Worm (Caenorhabditis elegans) whole organism, L2 larva: Measurements from ENCODE around the gene srh-222.

ENCODE experiments used
- C34F6.9 ChIP-seq: fragments of 150-350 bp; optimal IDR thresholded peaks from 2 replicates; lab custom pipeline; 2014; ENCODE audit warnings: missing biosample characterization, missing genetic modification characterization
- F13H6.1 ChIP-seq: sonication (generic microtip); optimal IDR thresholded peaks from 2 replicates; lab custom pipeline; 2016; ENCODE audit warnings: missing genetic modification characterization, missing compliant biosample characterization
- R02D3.7 ChIP-seq: fragments of 150-350 bp; optimal IDR thresholded peaks from 2 replicates; lab custom pipeline; 2014; ENCODE audit warnings: missing biosample characterization, missing genetic modification characterization
- Y55F3AM.14 ChIP-seq: fragments of 200-800 bp; sonication (Bioruptor generic); optimal IDR thresholded peaks from 2 replicates; lab custom pipeline; 2018; ENCODE audit warnings: mild to moderate bottlenecking, missing genetic modification characterization, missing compliant biosample characterization
- ZK546.5 ChIP-seq: sonication (generic microtip); optimal IDR thresholded peaks from 2 replicates; lab custom pipeline; 2017; ENCODE audit warnings: missing biosample characterization, missing genetic modification characterization
- alr-1 ChIP-seq: fragments of 150-350 bp; optimal IDR thresholded peaks from 2 replicates; lab custom pipeline; 2014; ENCODE audit warnings: missing biosample characterization, missing genetic modification characterization
- aly-2 ChIP-seq: fragments of 150-350 bp; optimal IDR thresholded peaks from 2 replicates; lab custom pipeline; 2014; ENCODE audit warnings: missing biosample characterization, missing genetic modification characterization
- blmp-1 ChIP-seq: sonication (generic microtip); optimal IDR thresholded peaks from 2 replicates; lab custom pipeline; 2017; ENCODE audit warnings: missing genetic modification characterization, mild to moderate bottlenecking, missing compliant biosample characterization, antibody characterized with exemption, moderate library complexity; ENCODE audit not compliant: insufficient read depth
- ceh-82 ChIP-seq: fragments of 150-350 bp; optimal IDR thresholded peaks from 2 replicates; lab custom pipeline; 2014; ENCODE audit warnings: missing biosample characterization, missing genetic modification characterization
- crh-2 ChIP-seq: sonication (generic microtip); optimal IDR thresholded peaks from 2 replicates; lab custom pipeline; 2017; ENCODE audit warnings: missing biosample characterization, missing genetic modification characterization
- dmd-4 ChIP-seq: sonication (generic microtip); optimal IDR thresholded peaks from 2 replicates; lab custom pipeline; 2017; ENCODE audit warnings: missing biosample characterization, missing genetic modification characterization
- egl-27 ChIP-seq: sonication (generic microtip); optimal IDR thresholded peaks from 3 replicates; lab custom pipeline; 2017; ENCODE audit warnings: missing biosample characterization, missing genetic modification reagents, missing genetic modification characterization
- elt-1 ChIP-seq: fragments of 150-350 bp; optimal IDR thresholded peaks from 2 replicates; lab custom pipeline; 2014; ENCODE audit warnings: missing biosample characterization, missing genetic modification characterization
- elt-3 ChIP-seq: sonication (generic microtip); optimal IDR thresholded peaks from 2 replicates; lab custom pipeline; 2017; ENCODE audit warnings: missing biosample characterization, missing genetic modification characterization
- fos-1 ChIP-seq: fragments of 150-350 bp; optimal IDR thresholded peaks from 2 replicates; lab custom pipeline; 2014; ENCODE audit warnings: missing biosample characterization, missing genetic modification characterization
- gmeb-1 ChIP-seq: fragments of 150-350 bp; optimal IDR thresholded peaks from 2 replicates; lab custom pipeline; 2014; ENCODE audit warnings: missing biosample characterization, missing genetic modification characterization
- lin-11 ChIP-seq: fragments of 150-350 bp; sonication (generic microtip); optimal IDR thresholded peaks from 2 replicates; lab custom pipeline; 2014; ENCODE audit warnings: missing biosample characterization, missing genetic modification characterization, inconsistent platforms, mixed read lengths
- lin-13 ChIP-seq: fragments of 150-350 bp; optimal IDR thresholded peaks from 2 replicates; lab custom pipeline; 2014; ENCODE audit warnings: missing biosample characterization, missing genetic modification reagents, missing genetic modification characterization
- lin-39 ChIP-seq: fragments of 150-350 bp; optimal IDR thresholded peaks from 2 replicates; lab custom pipeline; 2014; ENCODE audit warnings: missing biosample characterization, missing genetic modification reagents, missing genetic modification characterization
- lsy-2 ChIP-seq, 2 experiments: fragments of 150-350 bp in 1 of 2; sonication (generic microtip) in 1 of 2; optimal IDR thresholded peaks; 2 replicates each; lab custom pipeline; 2014 to 2017; ENCODE audit warnings: missing biosample characterization in 2 of 2, missing genetic modification characterization in 2 of 2
- mab-5 ChIP-seq: fragments of 150-350 bp; optimal IDR thresholded peaks from 2 replicates; lab custom pipeline; 2014; ENCODE audit warnings: missing biosample characterization, missing genetic modification characterization
- mdl-1 ChIP-seq, 2 experiments: fragments of 150-350 bp in 1 of 2; sonication (generic microtip) in 1 of 2; optimal IDR thresholded peaks; 2 replicates each; lab custom pipeline; 2017; ENCODE audit warnings: missing biosample characterization in 2 of 2, missing genetic modification characterization in 2 of 2
- nhr-10 ChIP-seq: sonication (generic microtip); optimal IDR thresholded peaks from 2 replicates; lab custom pipeline; 2017; ENCODE audit warnings: missing biosample characterization, missing genetic modification characterization
- nhr-11 ChIP-seq: fragments of 150-350 bp; optimal IDR thresholded peaks from 2 replicates; lab custom pipeline; 2014; ENCODE audit warnings: missing biosample characterization, missing genetic modification characterization
- nhr-12 ChIP-seq: fragments of 150-350 bp; optimal IDR thresholded peaks from 2 replicates; lab custom pipeline; 2014; ENCODE audit warnings: missing biosample characterization, missing genetic modification characterization
- nhr-129 ChIP-seq: fragments of 150-350 bp; optimal IDR thresholded peaks from 2 replicates; lab custom pipeline; 2014; ENCODE audit warnings: missing biosample characterization, missing genetic modification characterization
- nhr-21 ChIP-seq: fragments of 150-350 bp; optimal IDR thresholded peaks from 2 replicates; lab custom pipeline; 2014; ENCODE audit warnings: missing biosample characterization, missing genetic modification characterization
- nhr-23 ChIP-seq: fragments of 150-350 bp; optimal IDR thresholded peaks from 2 replicates; lab custom pipeline; 2014; ENCODE audit warnings: missing biosample characterization, missing genetic modification reagents, missing genetic modification characterization
- nhr-237 ChIP-seq: fragments of 150-350 bp; optimal IDR thresholded peaks from 2 replicates; lab custom pipeline; 2014; ENCODE audit warnings: missing biosample characterization, missing genetic modification characterization
- nhr-25 ChIP-seq: fragments of 150-350 bp; sonication (generic microtip); optimal IDR thresholded peaks from 3 replicates; lab custom pipeline; 2014; ENCODE audit warnings: missing biosample characterization, missing genetic modification characterization
- nhr-77 ChIP-seq: fragments of 150-350 bp; optimal IDR thresholded peaks from 2 replicates; lab custom pipeline; 2014; ENCODE audit warnings: missing biosample characterization, missing genetic modification characterization
- sem-4 ChIP-seq: fragments of 150-350 bp; optimal IDR thresholded peaks from 2 replicates; lab custom pipeline; 2014; ENCODE audit warnings: missing biosample characterization, missing genetic modification reagents, missing genetic modification characterization
- skn-1 ChIP-seq: sonication (generic microtip); optimal IDR thresholded peaks from 2 replicates; lab custom pipeline; 2017; ENCODE audit warnings: missing biosample characterization, missing genetic modification characterization
- sma-3 ChIP-seq: sonication (generic microtip); optimal IDR thresholded peaks from 2 replicates; lab custom pipeline; 2016; ENCODE audit warnings: missing genetic modification reagents, missing genetic modification characterization, missing compliant biosample characterization
- sma-9 ChIP-seq, 2 experiments: fragments of 150-350 bp in 1 of 2; sonication (generic microtip) in 1 of 2; optimal IDR thresholded peaks; 2 replicates each; lab custom pipeline; 2014 to 2016; ENCODE audit warnings: missing genetic modification characterization in 2 of 2, mild to moderate bottlenecking in 1 of 2, missing biosample characterization in 1 of 2, missing compliant biosample characterization in 1 of 2, missing genetic modification reagents in 1 of 2, moderate library complexity in 1 of 2
- snpc-4 ChIP-seq: fragments of 150-350 bp; optimal IDR thresholded peaks from 2 replicates; lab custom pipeline; 2014; ENCODE audit warnings: missing biosample characterization, missing genetic modification characterization
- unc-39 ChIP-seq: fragments of 150-350 bp; optimal IDR thresholded peaks from 2 replicates; lab custom pipeline; 2014; ENCODE audit warnings: missing biosample characterization, missing genetic modification characterization
- unc-55 ChIP-seq: fragments of 150-350 bp; sonication (generic microtip); optimal IDR thresholded peaks from 3 replicates; lab custom pipeline; 2014; ENCODE audit warnings: missing biosample characterization, missing genetic modification reagents, missing genetic modification characterization
- zag-1 ChIP-seq: fragments of 150-350 bp; optimal IDR thresholded peaks from 2 replicates; lab custom pipeline; 2014; ENCODE audit warnings: missing biosample characterization, missing genetic modification characterization
- ztf-11 ChIP-seq: sonication (generic microtip); optimal IDR thresholded peaks from 2 replicates; lab custom pipeline; 2017; ENCODE audit warnings: missing biosample characterization, missing genetic modification characterization
- ztf-4 ChIP-seq: fragments of 150-350 bp; optimal IDR thresholded peaks from 2 replicates; lab custom pipeline; 2014; ENCODE audit warnings: missing biosample characterization, missing genetic modification characterization

The srh-222 gene

ce11 chrIV:4021847-4022780 is 42.5 kb downstream of the srh-222 start:
- TF ChIP-seq blmp-1 (tag; lab: Kevin White, UChicago): peak; percentile 64
- peak; percentile 55 for TF ChIP-seq fos-1 (tag; lab: Kevin White, UChicago)
- TF ChIP-seq alr-1 (tag; lab: Kevin White, UChicago): no peak
- TF ChIP-seq unc-55 (GFP tag; lab: Kevin White, UChicago): peak; percentile 4
- TF ChIP-seq gmeb-1 (tag; lab: Kevin White, UChicago): no peak
- TF ChIP-seq sma-9 (GFP tag; optimal IDR thresholded peaks at IDR 0.05; lab: Kevin White, UChicago): peak; percentile 56
- TF ChIP-seq sma-9 (tag; optimal IDR thresholded peaks at IDR 0.05; lab: Kevin White, UChicago): no peak
- TF ChIP-seq sem-4 (tag; lab: Kevin White, UChicago): peak; percentile 52
- TF ChIP-seq nhr-129 (tag; lab: Kevin White, UChicago): no peak
- TF ChIP-seq mab-5 (tag; lab: Kevin White, UChicago): peak; percentile 83
- peak; percentile 70 for TF ChIP-seq crh-2 (tag; lab: Kevin White, UChicago)
- no peak for TF ChIP-seq nhr-12

DNA sequence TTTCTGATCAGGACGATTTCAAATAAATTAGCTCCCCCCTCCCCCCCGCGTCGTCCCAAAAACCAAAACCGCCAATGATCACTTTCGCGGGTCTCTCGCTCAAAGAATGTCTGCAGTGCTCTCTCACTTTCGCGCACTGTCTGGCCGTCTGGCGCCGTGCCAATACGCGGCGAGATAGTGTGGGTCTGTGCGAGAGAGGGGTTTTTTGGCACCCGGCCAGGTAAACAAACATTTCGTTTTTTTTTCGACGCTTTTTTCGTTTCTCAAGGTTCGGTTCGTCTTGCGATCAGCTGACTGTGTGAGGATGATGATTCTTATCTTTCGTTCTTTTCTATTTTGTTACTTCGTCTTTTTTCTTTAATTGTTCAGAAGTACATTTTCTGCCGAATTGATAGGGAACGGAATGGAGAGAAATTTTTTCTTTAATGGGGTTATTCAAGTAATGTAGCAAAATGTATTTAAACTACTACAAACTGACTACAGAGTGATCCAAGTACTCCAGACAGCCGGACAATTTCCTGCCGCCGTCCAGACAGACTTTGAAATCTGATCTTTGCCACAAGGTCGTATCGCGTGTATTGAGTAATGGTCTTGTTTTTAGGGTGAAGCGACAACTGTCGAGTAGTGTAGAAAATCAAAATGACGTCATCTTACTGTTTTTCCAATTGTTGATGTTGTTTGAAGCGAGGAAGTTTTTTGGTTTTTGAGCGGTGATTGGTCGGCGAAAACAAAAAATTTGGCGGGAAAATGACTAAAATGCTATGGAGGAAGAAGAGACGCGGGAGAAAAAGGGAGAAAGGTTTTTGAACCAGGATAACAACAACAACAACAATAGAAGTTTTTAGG is 44.8 kb downstream of the srh-222 start:
- TF ChIP-seq crh-2 (tag; lab: Kevin White, UChicago) (peak; percentile 73), nhr-23 (tag; lab: Kevin White, UChicago) (no peak), sem-4 (tag; lab: Kevin White, UChicago) (peak; percentile 66), unc-55 (GFP tag; lab: Kevin White, UChicago) (peak; percentile 43), sma-3 (GFP tag; lab: Kevin White, UChicago) (peak; percentile 56), nhr-25 (peak; percentile 86), Y55F3AM.14 (GFP tag; lab: Kevin White, UChicago) (peak; percentile 76), mdl-1 (tag; optimal IDR thresholded peaks at IDR 0.05; lab: Kevin White, UChicago) (peak; percentile 3 to 41), alr-1 (tag; lab: Kevin White, UChicago) (no peak), nhr-11 (tag; lab: Kevin White, UChicago) (no peak), nhr-12 (no peak), nhr-129 (tag; lab: Kevin White, UChicago) (peak; percentile 51), zag-1 (tag; lab: Kevin White, UChicago) (no peak), lsy-2 (tag; optimal IDR thresholded peaks at IDR 0.05; lab: Kevin White, UChicago) (peak; percentile 16 to 56), skn-1 (tag; lab: Kevin White, UChicago) (no peak), R02D3.7 (no peak), F13H6.1 (tag; lab: Kevin White, UChicago) (peak; percentile 92), blmp-1 (tag; lab: Kevin White, UChicago) (peak; percentile 32), elt-3 (tag; lab: Kevin White, UChicago) (no peak), sma-9 (GFP tag; optimal IDR thresholded peaks at IDR 0.05; lab: Kevin White, UChicago) (peak; percentile 94), sma-9 (tag; optimal IDR thresholded peaks at IDR 0.05; lab: Kevin White, UChicago) (no peak), ztf-11 (tag; lab: Kevin White, UChicago) (no peak), nhr-10 (tag; lab: Kevin White, UChicago) (peak; percentile 27), egl-27 (tag; lab: Kevin White, UChicago) (peak; percentile 51), ceh-82 (no peak), C34F6.9 (tag; lab: Kevin White, UChicago) (peak; percentile 41), lin-13 (GFP tag; lab: Kevin White, UChicago) (peak; percentile 27), aly-2 (no peak), lin-39 (tag; lab: Kevin White, UChicago) (no peak), gmeb-1 (tag; lab: Kevin White, UChicago) (peak; percentile 68), nhr-21 (peak; percentile 19), mab-5 (tag; lab: Kevin White, UChicago) (peak; percentile 6), unc-39 (no peak)

DNA sequence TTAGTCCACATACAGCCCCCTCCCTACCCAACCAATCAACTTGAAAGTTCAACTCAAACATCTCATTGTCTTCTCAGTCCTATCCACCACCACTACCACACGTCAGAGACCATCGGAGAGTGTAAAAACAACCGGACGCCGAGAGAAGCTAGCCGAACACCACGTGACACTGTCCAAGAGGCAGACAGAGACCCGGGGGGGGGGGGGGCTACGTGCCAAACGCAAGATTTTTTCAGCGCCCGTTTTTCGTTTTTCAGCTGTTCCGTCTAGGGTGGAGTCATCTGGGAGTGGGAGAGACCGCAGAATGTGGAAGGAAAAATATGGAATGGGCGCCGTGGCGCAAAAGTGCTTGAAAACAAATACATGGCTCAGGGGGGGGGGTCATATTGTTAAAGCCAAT is 46.3 kb downstream of the srh-222 start:
- TF ChIP-seq ZK546.5 (tag; lab: Kevin White, UChicago) (no peak), sem-4 (tag; lab: Kevin White, UChicago) (peak; percentile 82), nhr-21 (peak; percentile 63), nhr-129 (tag; lab: Kevin White, UChicago) (peak; percentile 55), lsy-2 (tag; optimal IDR thresholded peaks at IDR 0.05; lab: Kevin White, UChicago) (peak in 1 of 2 experiments; percentile 65), zag-1 (tag; lab: Kevin White, UChicago) (no peak), elt-1 (tag; lab: Kevin White, UChicago) (no peak), Y55F3AM.14 (GFP tag; lab: Kevin White, UChicago) (peak; percentile 48), C34F6.9 (tag; lab: Kevin White, UChicago) (peak; percentile 63), fos-1 (tag; lab: Kevin White, UChicago) (no peak), ztf-4 (tag; lab: Kevin White, UChicago) (peak; percentile 41), gmeb-1 (tag; lab: Kevin White, UChicago) (no peak), nhr-237 (tag; lab: Kevin White, UChicago) (no peak), lin-11 (tag; lab: Kevin White, UChicago) (peak; percentile 46), ceh-82 (no peak), lin-39 (tag; lab: Kevin White, UChicago) (no peak), dmd-4 (tag; lab: Kevin White, UChicago) (no peak), nhr-12 (no peak), egl-27 (tag; lab: Kevin White, UChicago) (peak; percentile 24), F13H6.1 (tag; lab: Kevin White, UChicago) (peak; percentile 87), nhr-23 (tag; lab: Kevin White, UChicago) (no peak), elt-3 (tag; lab: Kevin White, UChicago) (no peak), nhr-77 (no peak), snpc-4 (no peak), nhr-11 (tag; lab: Kevin White, UChicago) (no peak), nhr-10 (tag; lab: Kevin White, UChicago) (no peak)
